Worm (Caenorhabditis elegans) whole organism, L2 larva: Measurements from ENCODE around the gene F55G11.1.

Source experiments
- F13H6.1 ChIP-seq: sonication (generic microtip); optimal IDR thresholded peaks from 2 replicates; lab custom pipeline; 2016; ENCODE audit warnings: missing genetic modification characterization, missing compliant biosample characterization
- Y55F3AM.14 ChIP-seq: fragments of 200-800 bp; sonication (Bioruptor generic); optimal IDR thresholded peaks from 2 replicates; lab custom pipeline; 2018; ENCODE audit warnings: mild to moderate bottlenecking, missing genetic modification characterization, missing compliant biosample characterization
- ZK546.5 ChIP-seq: sonication (generic microtip); optimal IDR thresholded peaks from 2 replicates; lab custom pipeline; 2017; ENCODE audit warnings: missing biosample characterization, missing genetic modification characterization
- ama-1 ChIP-seq: fragments of 150-350 bp; optimal IDR thresholded peaks from 2 replicates; lab custom pipeline; 2018; ENCODE audit warnings: inconsistent platforms
- blmp-1 ChIP-seq: sonication (generic microtip); optimal IDR thresholded peaks from 2 replicates; lab custom pipeline; 2017; ENCODE audit warnings: missing genetic modification characterization, mild to moderate bottlenecking, missing compliant biosample characterization, antibody characterized with exemption, moderate library complexity; ENCODE audit not compliant: insufficient read depth
- ceh-16 ChIP-seq: fragments of 150-350 bp; optimal IDR thresholded peaks from 2 replicates; lab custom pipeline; 2014; ENCODE audit warnings: missing biosample characterization, missing genetic modification characterization
- crh-2 ChIP-seq: sonication (generic microtip); optimal IDR thresholded peaks from 2 replicates; lab custom pipeline; 2017; ENCODE audit warnings: missing biosample characterization, missing genetic modification characterization
- dmd-4 ChIP-seq: sonication (generic microtip); optimal IDR thresholded peaks from 2 replicates; lab custom pipeline; 2017; ENCODE audit warnings: missing biosample characterization, missing genetic modification characterization
- egl-27 ChIP-seq: sonication (generic microtip); optimal IDR thresholded peaks from 3 replicates; lab custom pipeline; 2017; ENCODE audit warnings: missing biosample characterization, missing genetic modification reagents, missing genetic modification characterization
- elt-1 ChIP-seq: fragments of 150-350 bp; optimal IDR thresholded peaks from 2 replicates; lab custom pipeline; 2014; ENCODE audit warnings: missing biosample characterization, missing genetic modification characterization
- elt-3 ChIP-seq: sonication (generic microtip); optimal IDR thresholded peaks from 2 replicates; lab custom pipeline; 2017; ENCODE audit warnings: missing biosample characterization, missing genetic modification characterization
- fos-1 ChIP-seq: fragments of 150-350 bp; optimal IDR thresholded peaks from 2 replicates; lab custom pipeline; 2014; ENCODE audit warnings: missing biosample characterization, missing genetic modification characterization
- gmeb-1 ChIP-seq: fragments of 150-350 bp; optimal IDR thresholded peaks from 2 replicates; lab custom pipeline; 2014; ENCODE audit warnings: missing biosample characterization, missing genetic modification characterization
- lin-11 ChIP-seq: fragments of 150-350 bp; sonication (generic microtip); optimal IDR thresholded peaks from 2 replicates; lab custom pipeline; 2014; ENCODE audit warnings: missing biosample characterization, missing genetic modification characterization, inconsistent platforms, mixed read lengths
- lin-13 ChIP-seq: fragments of 150-350 bp; optimal IDR thresholded peaks from 2 replicates; lab custom pipeline; 2014; ENCODE audit warnings: missing biosample characterization, missing genetic modification reagents, missing genetic modification characterization
- lin-39 ChIP-seq: fragments of 150-350 bp; optimal IDR thresholded peaks from 2 replicates; lab custom pipeline; 2014; ENCODE audit warnings: missing biosample characterization, missing genetic modification reagents, missing genetic modification characterization
- lsy-2 ChIP-seq, 2 experiments: fragments of 150-350 bp in 1 of 2; sonication (generic microtip) in 1 of 2; optimal IDR thresholded peaks; 2 replicates each; lab custom pipeline; 2014 to 2017; ENCODE audit warnings: missing biosample characterization in 2 of 2, missing genetic modification characterization in 2 of 2
- mab-5 ChIP-seq: fragments of 150-350 bp; optimal IDR thresholded peaks from 2 replicates; lab custom pipeline; 2014; ENCODE audit warnings: missing biosample characterization, missing genetic modification characterization
- mdl-1 ChIP-seq, 2 experiments: fragments of 150-350 bp in 1 of 2; sonication (generic microtip) in 1 of 2; optimal IDR thresholded peaks; 2 replicates each; lab custom pipeline; 2017; ENCODE audit warnings: missing biosample characterization in 2 of 2, missing genetic modification characterization in 2 of 2
- nhr-10 ChIP-seq: sonication (generic microtip); optimal IDR thresholded peaks from 2 replicates; lab custom pipeline; 2017; ENCODE audit warnings: missing biosample characterization, missing genetic modification characterization
- nhr-11 ChIP-seq: fragments of 150-350 bp; optimal IDR thresholded peaks from 2 replicates; lab custom pipeline; 2014; ENCODE audit warnings: missing biosample characterization, missing genetic modification characterization
- nhr-129 ChIP-seq: fragments of 150-350 bp; optimal IDR thresholded peaks from 2 replicates; lab custom pipeline; 2014; ENCODE audit warnings: missing biosample characterization, missing genetic modification characterization
- nhr-21 ChIP-seq: fragments of 150-350 bp; optimal IDR thresholded peaks from 2 replicates; lab custom pipeline; 2014; ENCODE audit warnings: missing biosample characterization, missing genetic modification characterization
- nhr-23 ChIP-seq: fragments of 150-350 bp; optimal IDR thresholded peaks from 2 replicates; lab custom pipeline; 2014; ENCODE audit warnings: missing biosample characterization, missing genetic modification reagents, missing genetic modification characterization
- nhr-237 ChIP-seq: fragments of 150-350 bp; optimal IDR thresholded peaks from 2 replicates; lab custom pipeline; 2014; ENCODE audit warnings: missing biosample characterization, missing genetic modification characterization
- nhr-6 ChIP-seq: fragments of 150-350 bp; optimal IDR thresholded peaks from 2 replicates; lab custom pipeline; 2014; ENCODE audit warnings: missing biosample characterization, missing genetic modification characterization
- nhr-77 ChIP-seq: fragments of 150-350 bp; optimal IDR thresholded peaks from 2 replicates; lab custom pipeline; 2014; ENCODE audit warnings: missing biosample characterization, missing genetic modification characterization
- sem-4 ChIP-seq: fragments of 150-350 bp; optimal IDR thresholded peaks from 2 replicates; lab custom pipeline; 2014; ENCODE audit warnings: missing biosample characterization, missing genetic modification reagents, missing genetic modification characterization
- skn-1 ChIP-seq: sonication (generic microtip); optimal IDR thresholded peaks from 2 replicates; lab custom pipeline; 2017; ENCODE audit warnings: missing biosample characterization, missing genetic modification characterization
- sma-9 ChIP-seq, 2 experiments: fragments of 150-350 bp in 1 of 2; sonication (generic microtip) in 1 of 2; optimal IDR thresholded peaks; 2 replicates each; lab custom pipeline; 2014 to 2016; ENCODE audit warnings: missing genetic modification characterization in 2 of 2, mild to moderate bottlenecking in 1 of 2, missing biosample characterization in 1 of 2, missing compliant biosample characterization in 1 of 2, missing genetic modification reagents in 1 of 2, moderate library complexity in 1 of 2
- unc-55 ChIP-seq: fragments of 150-350 bp; sonication (generic microtip); optimal IDR thresholded peaks from 3 replicates; lab custom pipeline; 2014; ENCODE audit warnings: missing biosample characterization, missing genetic modification reagents, missing genetic modification characterization
- zag-1 ChIP-seq: fragments of 150-350 bp; optimal IDR thresholded peaks from 2 replicates; lab custom pipeline; 2014; ENCODE audit warnings: missing biosample characterization, missing genetic modification characterization
- ztf-1 ChIP-seq: fragments of 200-800 bp; sonication (Bioruptor generic); conservative IDR thresholded peaks from 2 replicates; pipeline ENCODE4 v1.3.6; 2022; ENCODE audit warnings: missing genetic modification characterization, missing compliant biosample characterization
- ztf-4 ChIP-seq: fragments of 150-350 bp; optimal IDR thresholded peaks from 2 replicates; lab custom pipeline; 2014; ENCODE audit warnings: missing biosample characterization, missing genetic modification characterization

The F55G11.1 gene

DNA sequence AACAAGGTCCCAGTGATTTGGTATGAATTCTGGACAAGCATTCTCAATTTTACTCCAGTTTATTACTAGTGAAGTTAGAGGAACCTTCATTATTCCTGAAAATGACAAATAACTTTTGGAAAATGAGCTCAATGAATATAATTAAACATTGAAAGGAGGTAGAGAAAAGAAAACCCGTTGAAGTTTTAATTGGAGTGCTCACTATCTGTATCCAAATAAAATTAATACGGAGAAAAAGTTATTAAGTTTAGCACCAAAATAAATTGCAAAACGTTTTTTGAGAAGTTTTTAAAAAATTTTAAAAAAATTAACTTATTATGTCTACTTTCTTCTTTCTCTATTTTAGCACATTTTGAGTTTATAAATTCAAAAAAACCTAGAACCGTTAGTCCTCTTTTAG, at the start of gene F55G11.1:
Gene F55G11.1 (minus strand): TSS at position 101 of the 400 bp plus-strand sequence.
- no peak for TF ChIP-seq nhr-21 (tag; lab: Kevin White, UChicago)
- no peak for TF ChIP-seq ama-1 (lab: Kevin White, UChicago)
- no peak for TF ChIP-seq lin-13 (GFP tag; lab: Kevin White, UChicago)
- TF ChIP-seq F13H6.1 (tag; lab: Kevin White, UChicago) = no peak
- no peak for TF ChIP-seq unc-55
- TF ChIP-seq zag-1 = no peak
- no peak for TF ChIP-seq ceh-16 (tag; lab: Kevin White, UChicago)
- TF ChIP-seq ztf-4 (tag; lab: Kevin White, UChicago) = no peak
- no peak for TF ChIP-seq gmeb-1 (tag; lab: Kevin White, UChicago)

DNA sequence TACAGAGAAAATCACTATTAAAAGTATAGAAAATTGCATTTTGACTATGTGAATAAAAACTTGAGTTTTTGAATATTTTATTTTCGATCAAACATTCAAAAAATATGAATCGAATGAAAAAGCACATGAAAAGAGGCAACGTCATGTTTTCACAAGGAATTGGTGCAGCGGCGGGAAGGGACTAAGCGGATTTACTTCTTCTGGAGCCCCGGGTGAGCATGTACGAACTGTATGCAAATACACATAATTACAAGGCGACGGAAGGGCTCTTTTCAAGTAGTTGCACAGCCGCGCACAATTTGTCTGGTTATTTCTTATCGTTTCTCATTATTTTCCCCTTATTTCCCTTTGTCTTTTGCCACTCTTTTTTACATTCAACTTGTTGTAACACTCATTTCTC, 49.5 kb upstream of the F55G11.1 start, which contains the start of gene K10D11.7:
Gene K10D11.7 (minus strand): TSS at position 101 of the 400 bp plus-strand sequence.
- TF ChIP-seq nhr-11 (no peak), lin-39 (tag; lab: Kevin White, UChicago) (no peak)

DNA sequence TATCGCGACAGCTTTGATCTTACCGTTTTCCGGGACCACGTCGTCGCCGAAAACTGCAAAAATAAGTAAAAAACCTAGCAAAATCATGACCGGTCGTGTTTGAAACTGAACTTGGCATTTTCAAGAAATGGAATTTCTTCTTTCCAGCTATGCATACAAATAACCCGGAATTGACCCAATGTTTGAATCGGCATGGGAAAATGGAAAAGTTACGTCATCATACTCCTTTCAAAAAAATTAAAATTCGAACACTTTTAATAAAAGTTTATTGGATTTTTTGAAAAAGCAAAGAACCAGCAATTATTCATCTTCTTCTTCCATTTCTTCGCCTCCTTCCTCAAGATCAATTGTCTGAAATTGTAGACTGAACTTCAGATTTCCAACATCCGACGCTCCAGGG, 48.0 kb upstream of the F55G11.1 start, which contains the start of gene K10D11.4:
Gene K10D11.4 (minus strand): TSS at position 101 of the 400 bp plus-strand sequence.
- no peak for TF ChIP-seq gmeb-1 (tag; lab: Kevin White, UChicago)
- no peak for TF ChIP-seq elt-3 (tag; lab: Kevin White, UChicago)
- no peak for TF ChIP-seq lsy-2 (tag; optimal IDR thresholded peaks at IDR 0.05; lab: Kevin White, UChicago)
- TF ChIP-seq nhr-237 (tag; lab: Kevin White, UChicago) = no peak
- no peak for TF ChIP-seq nhr-23
- TF ChIP-seq crh-2 (tag; lab: Kevin White, UChicago) = no peak
- TF ChIP-seq nhr-77 = no peak
- no peak for TF ChIP-seq nhr-129 (tag; lab: Kevin White, UChicago)
- TF ChIP-seq lin-11 (tag; lab: Kevin White, UChicago) = no peak
- TF ChIP-seq nhr-6 (tag; lab: Kevin White, UChicago) = no peak
- TF ChIP-seq zag-1 = no peak
- no peak for TF ChIP-seq sem-4 (tag; lab: Kevin White, UChicago)
- TF ChIP-seq blmp-1 (tag; lab: Kevin White, UChicago) = no peak
- TF ChIP-seq ama-1 (lab: Kevin White, UChicago) = no peak
- TF ChIP-seq unc-55 = no peak
- TF ChIP-seq skn-1 (tag; lab: Kevin White, UChicago) = no peak
- TF ChIP-seq nhr-21 (tag; lab: Kevin White, UChicago) = no peak
- TF ChIP-seq ztf-1 (GFP tag; lab: Robert Waterston, UW) = no peak
- no peak for TF ChIP-seq ZK546.5 (tag; lab: Kevin White, UChicago)

DNA sequence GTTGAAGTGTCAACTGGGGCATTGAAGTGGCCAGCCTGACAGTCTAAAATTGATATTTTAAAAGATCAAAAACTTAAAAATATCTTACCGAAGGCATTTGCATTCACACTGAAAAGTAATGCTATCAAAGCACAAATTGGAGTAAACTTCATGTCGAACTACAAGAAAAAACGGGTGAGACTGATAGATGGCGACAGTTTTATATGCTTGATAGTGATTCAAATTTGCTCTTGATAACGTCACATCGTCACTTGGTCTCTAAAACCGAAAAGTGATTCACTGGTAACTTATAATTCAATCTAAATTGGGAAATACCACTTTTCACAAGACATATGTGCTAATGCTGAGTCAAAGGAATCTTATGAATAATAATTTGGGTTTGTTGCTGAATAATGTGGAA, 45.2 kb upstream of the F55G11.1 start, which contains the start of gene K10D11.5:
Gene K10D11.5 (minus strand): TSS at position 215 of the 400 bp plus-strand sequence.
- TF ChIP-seq fos-1 (tag; lab: Kevin White, UChicago) (peak; percentile 94), elt-3 (tag; lab: Kevin White, UChicago) (no peak)

DNA sequence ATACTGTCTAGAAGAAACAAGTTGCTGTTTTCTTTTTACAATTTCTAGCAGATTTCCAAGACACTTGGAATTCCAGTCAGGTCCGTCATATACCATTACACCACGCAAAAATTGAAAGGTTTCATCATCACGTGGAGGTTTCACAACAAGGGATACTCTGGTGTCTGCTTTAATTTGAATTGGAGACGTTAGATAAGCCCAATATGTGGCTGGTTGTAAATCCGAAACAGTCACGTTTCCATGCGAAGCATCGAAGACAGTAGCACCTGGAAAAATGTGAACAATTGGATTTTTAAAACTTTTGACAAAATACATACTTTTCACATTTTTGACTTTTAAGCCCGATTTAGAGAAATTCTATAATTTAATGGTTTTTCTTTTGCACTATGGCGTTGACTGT, 44.2 kb upstream of the F55G11.1 start:
- no peak for TF ChIP-seq nhr-77
- TF ChIP-seq sma-9 (GFP tag; optimal IDR thresholded peaks at IDR 0.05; lab: Kevin White, UChicago) = no peak
- TF ChIP-seq sma-9 (tag; optimal IDR thresholded peaks at IDR 0.05; lab: Kevin White, UChicago) = no peak
- no peak for TF ChIP-seq unc-55
- no peak for TF ChIP-seq nhr-237 (tag; lab: Kevin White, UChicago)
- TF ChIP-seq nhr-129 (tag; lab: Kevin White, UChicago) = no peak
- no peak for TF ChIP-seq mab-5 (tag; lab: Kevin White, UChicago)
- no peak for TF ChIP-seq ZK546.5 (tag; lab: Kevin White, UChicago)
- TF ChIP-seq dmd-4 = no peak
- no peak for TF ChIP-seq sem-4 (tag; lab: Kevin White, UChicago)
- no peak for TF ChIP-seq elt-1 (tag; lab: Kevin White, UChicago)
- no peak for TF ChIP-seq ztf-1 (GFP tag; lab: Robert Waterston, UW)
- TF ChIP-seq mdl-1 (tag; optimal IDR thresholded peaks at IDR 0.05; lab: Kevin White, UChicago) = no peak
- no peak for TF ChIP-seq skn-1 (tag; lab: Kevin White, UChicago)
- TF ChIP-seq crh-2 (tag; lab: Kevin White, UChicago) = no peak
- TF ChIP-seq ama-1 (lab: Kevin White, UChicago) = no peak
- no peak for TF ChIP-seq Y55F3AM.14 (GFP tag; lab: Kevin White, UChicago)
- no peak for TF ChIP-seq egl-27 (tag; lab: Kevin White, UChicago)
- TF ChIP-seq nhr-10 = no peak
